Worm (Caenorhabditis elegans) whole organism, young adult: ENCODE results near the gene srw-13.

Experiments used
- B0019.2 ChIP-seq: fragments of 200-800 bp; sonication (Bioruptor generic); conservative IDR thresholded peaks from 2 replicates; pipeline ENCODE4 v1.3.6; 2022; ENCODE audit warnings: missing genetic modification reagents, missing genetic modification characterization, missing compliant biosample characterization
- B0261.1 ChIP-seq: sonication (generic microtip); optimal IDR thresholded peaks from 2 replicates; lab custom pipeline; 2016; ENCODE audit warnings: mild to moderate bottlenecking, missing genetic modification characterization, moderate library complexity, missing compliant biosample characterization
- B0336.3 ChIP-seq: fragments of 200-800 bp; sonication (Bioruptor generic); IDR thresholded peaks from 2 replicates; pipeline ENCODE4 v1.3.6; 2022; ENCODE audit warnings: missing genetic modification characterization, missing compliant biosample characterization
- F37B4.10 ChIP-seq: fragments of 200-800 bp; sonication (Bioruptor generic); IDR thresholded peaks from 2 replicates; pipeline ENCODE4 v1.3.6; 2022; ENCODE audit warnings: missing genetic modification characterization, missing compliant biosample characterization
- F39B2.1 ChIP-seq: fragments of 200-800 bp; sonication (Bioruptor generic); IDR thresholded peaks from 2 replicates; pipeline ENCODE4 v1.3.6; 2022; ENCODE audit warnings: missing genetic modification reagents, missing genetic modification characterization, missing compliant biosample characterization
- F52B5.7 ChIP-seq: sonication (generic microtip); optimal IDR thresholded peaks from 2 replicates; lab custom pipeline; 2016; ENCODE audit warnings: mild to moderate bottlenecking, missing genetic modification characterization, missing compliant biosample characterization
- Y79H2A.3 ChIP-seq: fragments of 200-800 bp; sonication (Bioruptor generic); conservative IDR thresholded peaks from 2 replicates; pipeline ENCODE4 v1.3.6; 2022; ENCODE audit warnings: missing genetic modification reagents, missing genetic modification characterization, missing compliant biosample characterization
- Y95B8A.8 ChIP-seq: fragments of 200-800 bp; sonication (Bioruptor generic); IDR thresholded peaks from 2 replicates; pipeline ENCODE4 v1.3.6; 2022; ENCODE audit warnings: missing genetic modification reagents, missing genetic modification characterization, missing compliant biosample characterization
- aptf-3 ChIP-seq: fragments of 200-800 bp; sonication (Bioruptor generic); IDR thresholded peaks from 2 replicates; pipeline ENCODE4 v1.3.6; 2022; ENCODE audit warnings: missing genetic modification characterization, missing compliant biosample characterization
- atf-7 ChIP-seq: sonication (generic microtip); optimal IDR thresholded peaks from 2 replicates; lab custom pipeline; 2017; ENCODE audit warnings: mild to moderate bottlenecking, missing genetic modification characterization, missing compliant biosample characterization
- athp-1 ChIP-seq: sonication (generic microtip); optimal IDR thresholded peaks from 2 replicates; lab custom pipeline; 2017; ENCODE audit warnings: mild to moderate bottlenecking, missing genetic modification characterization, missing compliant biosample characterization
- bed-2 ChIP-seq: fragments of 200-800 bp; sonication (Bioruptor generic); IDR thresholded peaks from 2 replicates; pipeline ENCODE4 v1.3.6; 2022; ENCODE audit warnings: missing genetic modification reagents, missing genetic modification characterization, missing compliant biosample characterization
- ccch-3 ChIP-seq: fragments of 200-800 bp; sonication (Bioruptor generic); optimal IDR thresholded peaks from 2 replicates; lab custom pipeline; 2018; ENCODE audit warnings: mild to moderate bottlenecking, missing genetic modification characterization, missing compliant biosample characterization
- cebp-1 ChIP-seq, 2 experiments: fragments of 200-800 bp in 1 of 2; sonication (Bioruptor generic) in 1 of 2; sonication (generic microtip) in 1 of 2; IDR thresholded peaks in 1 of 2; optimal IDR thresholded peaks in 1 of 2; 2 replicates each; pipeline versions ENCODE4 v1.3.6 to Lab custom; 2017 to 2022; ENCODE audit warnings: missing compliant biosample characterization in 2 of 2, missing genetic modification characterization in 2 of 2, mild to moderate bottlenecking in 1 of 2, missing genetic modification reagents in 1 of 2, moderate library complexity in 1 of 2
- ceh-91 ChIP-seq: fragments of 200-800 bp; sonication (Bioruptor generic); IDR thresholded peaks from 2 replicates; pipeline ENCODE4 v1.3.6; 2022; ENCODE audit warnings: missing genetic modification reagents, missing genetic modification characterization, missing compliant biosample characterization
- dox-1 ChIP-seq: fragments of 200-800 bp; sonication (Bioruptor generic); IDR thresholded peaks from 2 replicates; pipeline ENCODE4 v1.3.6; 2022; ENCODE audit warnings: missing genetic modification reagents, missing genetic modification characterization, missing compliant biosample characterization
- dpl-1 ChIP-seq: fragments of 150-350 bp; optimal IDR thresholded peaks from 2 replicates; lab custom pipeline; 2014; ENCODE audit warnings: missing biosample characterization, missing genetic modification reagents, missing genetic modification characterization
- efl-1 ChIP-seq: fragments of 150-350 bp; optimal IDR thresholded peaks from 2 replicates; lab custom pipeline; 2014; ENCODE audit warnings: missing biosample characterization, missing genetic modification reagents, missing genetic modification characterization
- him-1 ChIP-seq: sonication (generic microtip); optimal IDR thresholded peaks from 2 replicates; lab custom pipeline; 2016; ENCODE audit warnings: missing genotype, missing genetic modification reagents, missing genetic modification characterization, missing compliant biosample characterization
- hmg-1.2 ChIP-seq: fragments of 200-800 bp; sonication (Bioruptor generic); IDR thresholded peaks from 2 replicates; pipeline ENCODE4 v1.3.6; 2022; ENCODE audit warnings: missing genetic modification reagents, missing genetic modification characterization, missing compliant biosample characterization
- hsf-1 ChIP-seq: fragments of 200-800 bp; sonication (Bioruptor generic); IDR thresholded peaks from 2 replicates; pipeline ENCODE4 v1.3.6; 2022; ENCODE audit warnings: missing genetic modification reagents, missing genetic modification characterization, missing compliant biosample characterization
- let-607 ChIP-seq, 2 experiments: fragments of 200-800 bp in 1 of 2; sonication (Bioruptor generic) in 1 of 2; sonication (generic microtip) in 1 of 2; optimal IDR thresholded peaks; 2 replicates each; lab custom pipeline; 2016 to 2018; ENCODE audit warnings: mild to moderate bottlenecking in 2 of 2, missing compliant biosample characterization in 2 of 2, missing genetic modification characterization in 2 of 2, moderate library complexity in 2 of 2, missing genotype in 1 of 2
- lin-35 ChIP-seq, 3 experiments: fragments of 150-350 bp in 2 of 3; sonication (generic microtip) in 1 of 3; optimal IDR thresholded peaks; 2 replicates each; lab custom pipeline; 2014 to 2018; ENCODE audit warnings: missing biosample characterization in 3 of 3, missing genetic modification characterization in 3 of 3, missing genetic modification reagents in 3 of 3
- lin-54 ChIP-seq: fragments of 200-800 bp; sonication (Bioruptor generic); optimal IDR thresholded peaks from 2 replicates; lab custom pipeline; 2018; ENCODE audit warnings: mild to moderate bottlenecking, missing genetic modification characterization, missing compliant biosample characterization
- lir-1 ChIP-seq: fragments of 200-800 bp; sonication (Bioruptor generic); conservative IDR thresholded peaks from 2 replicates; pipeline ENCODE4 v1.3.6; 2022; ENCODE audit warnings: missing genetic modification reagents, missing genetic modification characterization, missing compliant biosample characterization
- lsl-1 ChIP-seq: fragments of 200-800 bp; sonication (Bioruptor generic); optimal IDR thresholded peaks from 2 replicates; lab custom pipeline; 2018; ENCODE audit warnings: mild to moderate bottlenecking, missing genetic modification characterization, moderate library complexity, missing compliant biosample characterization
- madf-10 ChIP-seq: sonication (generic microtip); optimal IDR thresholded peaks from 2 replicates; lab custom pipeline; 2016; ENCODE audit warnings: mild to moderate bottlenecking, missing genetic modification characterization, missing compliant biosample characterization
- mcd-1 ChIP-seq: fragments of 200-800 bp; sonication (Bioruptor generic); IDR thresholded peaks from 2 replicates; pipeline ENCODE4 v1.3.6; 2022; ENCODE audit warnings: missing genetic modification reagents, missing genetic modification characterization, missing compliant biosample characterization
- mel-28 ChIP-seq: sonication (generic microtip); optimal IDR thresholded peaks from 2 replicates; lab custom pipeline; 2016; ENCODE audit warnings: borderline replicate concordance, mild to moderate bottlenecking, missing genetic modification characterization, missing compliant biosample characterization
- mxl-1 ChIP-seq: sonication (generic microtip); optimal IDR thresholded peaks from 2 replicates; lab custom pipeline; 2016; ENCODE audit warnings: missing genetic modification characterization, missing compliant biosample characterization
- nhr-179 ChIP-seq: sonication (generic microtip); optimal IDR thresholded peaks from 2 replicates; lab custom pipeline; 2016; ENCODE audit warnings: mild to moderate bottlenecking, missing genetic modification characterization, missing compliant biosample characterization
- rcor-1 ChIP-seq: fragments of 200-800 bp; sonication (Bioruptor generic); IDR thresholded peaks from 2 replicates; pipeline ENCODE4 v1.3.6; 2022; ENCODE audit warnings: missing genetic modification reagents, missing genetic modification characterization, missing compliant biosample characterization
- repo-1 ChIP-seq: sonication (generic microtip); optimal IDR thresholded peaks from 2 replicates; lab custom pipeline; 2017; ENCODE audit warnings: mild to moderate bottlenecking, missing genetic modification characterization, missing compliant biosample characterization
- rpc-1 ChIP-seq, 2 experiments: fragments of 150-350 bp in 1 of 2; sonication (generic microtip) in 1 of 2; optimal IDR thresholded peaks; 2 replicates each; lab custom pipeline; 2014 to 2018; ENCODE audit warnings: missing biosample characterization in 1 of 2, missing genetic modification characterization in 1 of 2, missing genetic modification reagents in 1 of 2, missing genotype in 1 of 2
- snpc-1.1 ChIP-seq: sonication (generic microtip); optimal IDR thresholded peaks from 2 replicates; lab custom pipeline; 2017; ENCODE audit warnings: missing genetic modification characterization, mild to moderate bottlenecking, missing compliant biosample characterization, antibody characterized with exemption, moderate library complexity, missing genotype, missing genetic modification reagents; ENCODE audit not compliant: insufficient read depth
- snpc-1.3 ChIP-seq: sonication (generic microtip); optimal IDR thresholded peaks from 2 replicates; lab custom pipeline; 2017; ENCODE audit warnings: missing genetic modification characterization, mild to moderate bottlenecking, missing compliant biosample characterization, antibody characterized with exemption, moderate library complexity, missing genotype, missing genetic modification reagents; ENCODE audit not compliant: insufficient read depth
- snpc-3.4 ChIP-seq: sonication (generic microtip); optimal IDR thresholded peaks from 2 replicates; lab custom pipeline; 2017; ENCODE audit warnings: missing genetic modification characterization, mild to moderate bottlenecking, missing compliant biosample characterization, antibody characterized with exemption, moderate library complexity, missing genotype, missing genetic modification reagents
- snpc-4 ChIP-seq, 5 experiments: fragments of 150-350 bp in 1 of 5; sonication (generic microtip) in 4 of 5; optimal IDR thresholded peaks; 2 replicates each; lab custom pipeline; 2014 to 2018; ENCODE audit warnings: missing genetic modification characterization in 5 of 5, missing biosample characterization in 3 of 5, antibody characterized with exemption in 2 of 5, mild to moderate bottlenecking in 2 of 5, missing compliant biosample characterization in 2 of 5, missing genotype in 2 of 5, moderate library complexity in 2 of 5, missing genetic modification reagents in 1 of 5
- tbp1 ChIP-seq: fragments of 200-800 bp; sonication (Bioruptor generic); optimal IDR thresholded peaks from 2 replicates; lab custom pipeline; 2018; ENCODE audit warnings: mild to moderate bottlenecking, missing genetic modification characterization, missing compliant biosample characterization
- unc-62 ChIP-seq: fragments of 150-350 bp; optimal IDR thresholded peaks from 2 replicates; lab custom pipeline; 2014; ENCODE audit warnings: missing biosample characterization, missing genetic modification reagents, missing genetic modification characterization
- xnd-1 ChIP-seq: sonication (generic microtip); optimal IDR thresholded peaks from 2 replicates; lab custom pipeline; 2016; ENCODE audit warnings: missing genotype, missing genetic modification reagents, missing genetic modification characterization, missing compliant biosample characterization
- ztf-3 ChIP-seq: fragments of 200-800 bp; sonication (Bioruptor generic); optimal IDR thresholded peaks from 2 replicates; lab custom pipeline; 2018; ENCODE audit warnings: mild to moderate bottlenecking, missing genetic modification characterization, missing compliant biosample characterization

The srw-13 gene

ce11 chrV:15232200-15232599, at the start of gene srw-13:
TSS of gene srw-13 (plus strand) at chrV:15232500.
- TF ChIP-seq lin-35 (GFP tag; optimal IDR thresholded peaks at IDR 0.05; lab: Kevin White, UChicago) (no peak), madf-10 (tag; lab: Kevin White, UChicago) (no peak), lin-54 (GFP tag; lab: Kevin White, UChicago) (no peak), mxl-1 (tag; lab: Kevin White, UChicago) (no peak), F39B2.1 (GFP tag; lab: Robert Waterston, UW) (no peak), ztf-3 (GFP tag; lab: Kevin White, UChicago) (no peak), lsl-1 (GFP tag; lab: Kevin White, UChicago) (no peak), dox-1 (GFP tag; lab: Robert Waterston, UW) (no peak), ccch-3 (GFP tag; lab: Kevin White, UChicago) (no peak), B0336.3 (no peak), Y95B8A.8 (no peak), F37B4.10 (GFP tag; lab: Robert Waterston, UW) (no peak), Y79H2A.3 (GFP tag; lab: Robert Waterston, UW) (no peak), nhr-179 (tag; lab: Kevin White, UChicago) (no peak), atf-7 (tag; lab: Kevin White, UChicago) (no peak), mel-28 (tag; lab: Kevin White, UChicago) (no peak), B0019.2 (GFP tag; lab: Robert Waterston, UW) (no peak), bed-2 (no peak)

ce11 chrV:15184097-15185040, 47.9 kb upstream of the srw-13 start, which contains the start of gene Y75B12B.1:
TSS of gene Y75B12B.1 (plus strand) at chrV:15184699.
- TF ChIP-seq tbp1 (GFP tag; lab: Kevin White, UChicago) (peak; percentile 61), snpc-3.4 (tag; lab: Kevin White, UChicago) (peak; percentile 66), rcor-1 (GFP tag; lab: Robert Waterston, UW) (peak; percentile 46), snpc-1.1 (tag; lab: Kevin White, UChicago) (peak; percentile 33), bed-2 (no peak), cebp-1 (GFP tag; IDR thresholded peaks at IDR 0.05; lab: Robert Waterston, UW) (no peak), cebp-1 (tag; optimal IDR thresholded peaks at IDR 0.05; lab: Kevin White, UChicago) (no peak), him-1 (tag; lab: Kevin White, UChicago) (peak; percentile 85), F52B5.7 (tag; lab: Kevin White, UChicago) (no peak), xnd-1 (tag; lab: Kevin White, UChicago) (peak; percentile 95), F39B2.1 (GFP tag; lab: Robert Waterston, UW) (no peak), snpc-1.3 (peak; percentile 34), dpl-1 (GFP tag; lab: Kevin White, UChicago) (peak; percentile 67), athp-1 (peak; percentile 94), aptf-3 (no peak), efl-1 (GFP tag; lab: Kevin White, UChicago) (peak; percentile 91), ceh-91 (peak; percentile 74), repo-1 (tag; lab: Kevin White, UChicago) (peak; percentile 12), unc-62 (GFP tag; lab: Kevin White, UChicago) (no peak), hsf-1 (GFP tag; lab: Robert Waterston, UW) (peak; percentile 84), lsl-1 (GFP tag; lab: Kevin White, UChicago) (peak; percentile 96), rpc-1 (optimal IDR thresholded peaks at IDR 0.05; lab: Kevin White, UChicago) (no peak), rpc-1 (tag; optimal IDR thresholded peaks at IDR 0.05; lab: Kevin White, UChicago) (peak; percentile 10), lir-1 (no peak), B0336.3 (peak; percentile 84), hmg-1.2 (GFP tag; lab: Robert Waterston, UW) (peak; percentile 9; the same call in 1 of the 2 replicates), lin-35 (GFP tag; optimal IDR thresholded peaks at IDR 0.05; lab: Kevin White, UChicago) (peak in 2 of 3 experiments; percentile 37 to 39), snpc-4 (GFP tag; optimal IDR thresholded peaks at IDR 0.05; lab: Kevin White, UChicago) (no peak), snpc-4 (tag; optimal IDR thresholded peaks at IDR 0.05; lab: Kevin White, UChicago) (peak in 1 of 4 experiments; percentile 25), B0261.1 (tag; lab: Kevin White, UChicago) (peak; percentile 20), mcd-1 (GFP tag; lab: Robert Waterston, UW) (peak; percentile 78), let-607 (tag; optimal IDR thresholded peaks at IDR 0.05; lab: Kevin White, UChicago) (no peak)
